Worm (Caenorhabditis elegans): ENCODE results near the gene tsct-1.

tsct-1 gene

ce11 chrX:12454290-12454795 is 20.4 kb downstream of the tsct-1 start, which contains the start of the genes T18D3.9 and T18D3.1:
Gene T18D3.9 (minus strand): TSS chrX:12454457.
Gene T18D3.1 (plus strand): TSS chrX:12454745.
- peak in 1 of 2 experiments; percentile 60 for TF ChIP-seq lsy-2 (tag; optimal IDR thresholded peaks at IDR 0.05)
- no peak for TF ChIP-seq elt-1 (tag; optimal IDR thresholded peaks at IDR 0.05)
- TF ChIP-seq unc-62 (GFP tag; optimal IDR thresholded peaks at IDR 0.05), result no peak
- no peak for TF ChIP-seq nhr-12 (tag; optimal IDR thresholded peaks at IDR 0.05)
- no peak for TF ChIP-seq zag-1 (tag; optimal IDR thresholded peaks at IDR 0.05)
- peak; percentile 42 for TF ChIP-seq fos-1 (tag; optimal IDR thresholded peaks at IDR 0.05)
- TF ChIP-seq mdl-1 (tag; optimal IDR thresholded peaks at IDR 0.05), result no peak
- no peak for TF ChIP-seq snpc-4 (tag; optimal IDR thresholded peaks at IDR 0.05)
- TF ChIP-seq C34F6.9 (tag; optimal IDR thresholded peaks at IDR 0.05), result peak; percentile 65
- peak; percentile 36 for TF ChIP-seq sma-3 (GFP tag; optimal IDR thresholded peaks at IDR 0.05)
- peak; percentile 46 for TF ChIP-seq crh-2 (tag; optimal IDR thresholded peaks at IDR 0.05)
- peak; percentile 42 for TF ChIP-seq nhr-21 (tag; optimal IDR thresholded peaks at IDR 0.05)
- TF ChIP-seq nhr-237 (tag; optimal IDR thresholded peaks at IDR 0.05), result no peak
- TF ChIP-seq F13H6.1 (tag; optimal IDR thresholded peaks at IDR 0.05), result peak; percentile 38
- TF ChIP-seq unc-39 (tag; optimal IDR thresholded peaks at IDR 0.05), result no peak
- no peak for TF ChIP-seq skn-1 (tag; optimal IDR thresholded peaks at IDR 0.05)
- TF ChIP-seq ztf-1 (GFP tag; conservative IDR thresholded peaks at IDR 0.05), result no peak
- TF ChIP-seq lin-13 (GFP tag; optimal IDR thresholded peaks at IDR 0.05), result peak; percentile 62
- TF ChIP-seq lin-11 (tag; optimal IDR thresholded peaks at IDR 0.05), result no peak
- TF ChIP-seq sma-9 (GFP tag; optimal IDR thresholded peaks at IDR 0.05), result peak; percentile 14
- no peak for TF ChIP-seq sma-9 (tag; optimal IDR thresholded peaks at IDR 0.05)
- peak; percentile 39 for TF ChIP-seq nhr-25 (tag; optimal IDR thresholded peaks at IDR 0.05)
- TF ChIP-seq egl-27 (tag; optimal IDR thresholded peaks at IDR 0.05), result no peak
- TF ChIP-seq lin-39 (tag; optimal IDR thresholded peaks at IDR 0.05), result no peak
- TF ChIP-seq nhr-129 (tag; optimal IDR thresholded peaks at IDR 0.05), result peak; percentile 60
- no peak for TF ChIP-seq nhr-11 (tag; optimal IDR thresholded peaks at IDR 0.05)
- no peak for TF ChIP-seq ceh-16 (tag; optimal IDR thresholded peaks at IDR 0.05)
- no peak for TF ChIP-seq ceh-82 (tag; optimal IDR thresholded peaks at IDR 0.05)
- TF ChIP-seq peb-1 (tag; optimal IDR thresholded peaks at IDR 0.05), result no peak
- no peak for TF ChIP-seq aly-2 (tag; optimal IDR thresholded peaks at IDR 0.05)
- peak; percentile 45 for TF ChIP-seq gmeb-1 (tag; optimal IDR thresholded peaks at IDR 0.05)
- no peak for TF ChIP-seq nhr-10 (tag; optimal IDR thresholded peaks at IDR 0.05)
- TF ChIP-seq sem-4 (tag; optimal IDR thresholded peaks at IDR 0.05), result no peak
- no peak for TF ChIP-seq ztf-4 (tag; optimal IDR thresholded peaks at IDR 0.05)
- TF ChIP-seq nhr-23 (tag; optimal IDR thresholded peaks at IDR 0.05), result no peak
- no peak for TF ChIP-seq alr-1 (tag; optimal IDR thresholded peaks at IDR 0.05)
- no peak for TF ChIP-seq blmp-1 (tag; optimal IDR thresholded peaks at IDR 0.05; ENCODE audit: insufficient read depth)
- TF ChIP-seq ZK546.5 (tag; optimal IDR thresholded peaks at IDR 0.05), result no peak
- peak; percentile 32 for TF ChIP-seq unc-55 (GFP tag; optimal IDR thresholded peaks at IDR 0.05)
- no peak for TF ChIP-seq elt-3 (tag; optimal IDR thresholded peaks at IDR 0.05)
- no peak for TF ChIP-seq R02D3.7 (tag; optimal IDR thresholded peaks at IDR 0.05)
- no peak for TF ChIP-seq mab-5 (tag; optimal IDR thresholded peaks at IDR 0.05)

ce11 chrX:12458021-12458420 is 24.1 kb downstream of the tsct-1 start:
- TF ChIP-seq F13H6.1 (tag; optimal IDR thresholded peaks at IDR 0.05) (peak; percentile 70), alr-1 (tag; optimal IDR thresholded peaks at IDR 0.05) (no peak), nhr-77 (tag; optimal IDR thresholded peaks at IDR 0.05) (no peak), sma-9 (GFP tag; optimal IDR thresholded peaks at IDR 0.05) (peak; percentile 73), sma-9 (tag; optimal IDR thresholded peaks at IDR 0.05) (no peak), ceh-82 (tag; optimal IDR thresholded peaks at IDR 0.05) (no peak), ztf-4 (tag; optimal IDR thresholded peaks at IDR 0.05) (peak; percentile 11), zag-1 (tag; optimal IDR thresholded peaks at IDR 0.05) (no peak), nhr-6 (tag; optimal IDR thresholded peaks at IDR 0.05) (peak; percentile 19), lin-13 (GFP tag; optimal IDR thresholded peaks at IDR 0.05) (peak; percentile 47), aly-2 (tag; optimal IDR thresholded peaks at IDR 0.05) (no peak), nhr-11 (tag; optimal IDR thresholded peaks at IDR 0.05) (no peak), lsy-2 (tag; optimal IDR thresholded peaks at IDR 0.05) (peak in 1 of 2 experiments; percentile 57), mab-5 (tag; optimal IDR thresholded peaks at IDR 0.05) (no peak), crh-2 (tag; optimal IDR thresholded peaks at IDR 0.05) (peak; percentile 50), sem-4 (tag; optimal IDR thresholded peaks at IDR 0.05) (peak; percentile 47), egl-27 (tag; optimal IDR thresholded peaks at IDR 0.05) (peak; percentile 56), nhr-129 (tag; optimal IDR thresholded peaks at IDR 0.05) (peak; percentile 84), C34F6.9 (tag; optimal IDR thresholded peaks at IDR 0.05) (no peak), ceh-16 (tag; optimal IDR thresholded peaks at IDR 0.05) (peak; percentile 15), gmeb-1 (tag; optimal IDR thresholded peaks at IDR 0.05) (peak; percentile 43), elt-3 (tag; optimal IDR thresholded peaks at IDR 0.05) (no peak), peb-1 (tag; optimal IDR thresholded peaks at IDR 0.05) (no peak), fos-1 (tag; optimal IDR thresholded peaks at IDR 0.05) (peak; percentile 20), R02D3.7 (tag; optimal IDR thresholded peaks at IDR 0.05) (no peak), nhr-21 (tag; optimal IDR thresholded peaks at IDR 0.05) (peak; percentile 83), sma-3 (GFP tag; optimal IDR thresholded peaks at IDR 0.05) (peak; percentile 62), lin-39 (tag; optimal IDR thresholded peaks at IDR 0.05) (no peak), unc-55 (GFP tag; optimal IDR thresholded peaks at IDR 0.05) (no peak), Y55F3AM.14 (GFP tag; optimal IDR thresholded peaks at IDR 0.05) (peak; percentile 21)
